Fruit fly (Drosophila melanogaster): ENCODE data around the gene AttD.

AttD gene

dm6 chr3R:17631176-17631865 lies 6.3 kb downstream of the AttD start (continued):
- TF ChIP-seq Lpt (GFP tag; optimal IDR thresholded peaks at IDR 0.05) (no peak), CG18619 (GFP tag; optimal IDR thresholded peaks at IDR 0.05) (no peak), croc (GFP tag; conservative IDR thresholded peaks at IDR 0.05) (no peak), Bdp1 (GFP tag; optimal IDR thresholded peaks at IDR 0.05) (peak; percentile 82), CG33557 (GFP tag; optimal IDR thresholded peaks at IDR 0.05) (no peak), CG17359 (tag; optimal IDR thresholded peaks at IDR 0.05) (peak; percentile 37), Lhr (GFP tag; optimal IDR thresholded peaks at IDR 0.05) (no peak), ato (GFP tag; IDR thresholded peaks at IDR 0.05; ENCODE audit: partially characterized antibody) (0 out of 2 replicates have a peak, but pooled peaks have one; percentile 7), her (GFP tag; optimal IDR thresholded peaks at IDR 0.05) (no peak), mld (GFP tag; IDR thresholded peaks at IDR 0.05; ENCODE audit: partially characterized antibody) (no peak), CoRest (tag; optimal IDR thresholded peaks at IDR 0.05) (peak; percentile 1), CG14441 (GFP tag; IDR thresholded peaks at IDR 0.05) (no peak), CG7839 (tag; optimal IDR thresholded peaks at IDR 0.05) (peak; percentile 10), Sox100B (GFP tag; optimal IDR thresholded peaks at IDR 0.05) (peak; percentile 15), Optix (GFP tag; IDR thresholded peaks at IDR 0.05) (no peak), CG5953 (GFP tag; IDR thresholded peaks at IDR 0.05) (no peak), cg (GFP tag; optimal IDR thresholded peaks at IDR 0.05) (no peak), Sox102F (GFP tag; optimal IDR thresholded peaks at IDR 0.05) (peak; percentile 4), CG14050 (GFP tag; IDR thresholded peaks at IDR 0.05) (no peak), Atf6 (GFP tag; IDR thresholded peaks at IDR 0.05) (no peak), CG2889 (GFP tag; IDR thresholded peaks at IDR 0.05) (no peak), NfI (GFP tag; optimal IDR thresholded peaks at IDR 0.05) (no peak), schlank (tag; optimal IDR thresholded peaks at IDR 0.05) (no peak), MESR4 (GFP tag; optimal IDR thresholded peaks at IDR 0.05) (no peak), CG10979 (tag; optimal IDR thresholded peaks at IDR 0.05) (peak; percentile 2), prd (optimal IDR thresholded peaks at IDR 0.05) (no peak), prd (GFP tag; IDR thresholded peaks at IDR 0.05) (no peak), lmd (GFP tag; IDR thresholded peaks at IDR 0.05) (no peak), CG12219 (GFP tag; optimal IDR thresholded peaks at IDR 0.05) (no peak), p53 (GFP tag; optimal IDR thresholded peaks at IDR 0.05) (no peak), CG14710 (tag; optimal IDR thresholded peaks at IDR 0.05) (no peak), CG11504 (tag; optimal IDR thresholded peaks at IDR 0.05) (peak; percentile 33), amos (GFP tag; IDR thresholded peaks at IDR 0.05; ENCODE audit: partially characterized antibody) (peak; percentile 48; the same call in 1 of the 2 replicates), Bgb (GFP tag; IDR thresholded peaks at IDR 0.05; ENCODE audit: partially characterized antibody) (peak; percentile 28; the same call in 1 of the 2 replicates), CG6683 (GFP tag; optimal IDR thresholded peaks at IDR 0.05) (no peak), CG8281 (tag; optimal IDR thresholded peaks at IDR 0.05) (no peak), CG42726 (GFP tag; IDR thresholded peaks at IDR 0.05; ENCODE audit: partially characterized antibody) (0 out of 2 replicates have a peak, but pooled peaks have one; percentile 22), Med (GFP tag) (no peak), Eip74EF (GFP tag; optimal IDR thresholded peaks at IDR 0.05) (peak in 1 of 2 experiments; percentile 57)

DNA sequence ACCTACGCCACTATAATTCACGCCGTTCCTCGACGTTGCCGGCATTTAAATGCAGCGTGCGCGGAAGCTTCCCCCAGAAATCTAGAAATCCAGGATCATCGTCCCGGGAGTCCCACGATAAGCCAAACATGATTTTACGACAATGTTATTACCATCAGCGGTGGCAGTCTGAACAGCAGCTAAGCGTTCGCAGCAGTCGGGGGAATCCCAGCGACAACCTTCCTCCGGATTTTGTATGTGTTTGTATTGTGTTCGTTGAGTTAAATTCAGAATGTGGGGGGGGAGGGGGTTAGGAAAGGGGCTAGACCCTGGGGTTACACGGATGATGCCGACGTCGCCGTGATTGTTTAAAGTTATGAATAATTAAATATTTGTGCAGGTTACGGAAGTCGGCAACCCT lies 19.0 kb downstream of the AttD start:
- TF ChIP-seq CG9817 (tag; optimal IDR thresholded peaks at IDR 0.05), result no peak
- TF ChIP-seq Ets65A (GFP tag), result peak; percentile 73
- no peak for TF ChIP-seq CG12104 (GFP tag; optimal IDR thresholded peaks at IDR 0.05)
- no peak for TF ChIP-seq CG1832 (GFP tag; optimal IDR thresholded peaks at IDR 0.05)
- TF ChIP-seq sr (GFP tag; IDR thresholded peaks at IDR 0.05), result no peak
- no peak for TF ChIP-seq twi (tag; optimal IDR thresholded peaks at IDR 0.05)
- no peak for TF ChIP-seq CG18011 (GFP tag; optimal IDR thresholded peaks at IDR 0.05)
- no peak for TF ChIP-seq dan (GFP tag; IDR thresholded peaks at IDR 0.05)
- TF ChIP-seq HmgD (GFP tag; optimal IDR thresholded peaks at IDR 0.05), result no peak
- TF ChIP-seq abd-A (tag; optimal IDR thresholded peaks at IDR 0.05), result peak; percentile 5
- TF ChIP-seq row (GFP tag; IDR thresholded peaks at IDR 0.05), result no peak
- no peak for TF ChIP-seq jing (GFP tag; optimal IDR thresholded peaks at IDR 0.05)
- TF ChIP-seq CHES-1-like (GFP tag; optimal IDR thresholded peaks at IDR 0.05), result no peak
